Worm (Caenorhabditis elegans) whole organism, L4/young adult: ENCODE results near the gene Y110A2AL.3.
A peak's percentile ranks its signal among the peaks of the same experiment; 100 is the strongest.

Experiments
- W03F9.2 ChIP-seq: fragments of 150-350 bp; optimal IDR thresholded peaks from 2 replicates; lab custom pipeline; 2014; ENCODE audit warnings: missing biosample characterization, missing genetic modification characterization
- dao-5 ChIP-seq: sonication (generic microtip); optimal IDR thresholded peaks from 2 replicates; lab custom pipeline; 2016; ENCODE audit warnings: missing genotype, missing genetic modification characterization, moderate library complexity, missing compliant biosample characterization
- him-1 ChIP-seq: sonication (generic microtip); optimal IDR thresholded peaks from 2 replicates; lab custom pipeline; 2016; ENCODE audit warnings: missing genotype, missing genetic modification reagents, missing genetic modification characterization, missing compliant biosample characterization

- TF ChIP-seq him-1 (no peak), W03F9.2 (no peak), dao-5 (peak; percentile 26)
Observed at ce11 chrII:2859873-2860821, 6.7 kb upstream of the Y110A2AL.3 start.
